Worm (Caenorhabditis elegans): ENCODE measurements around the gene R02F11.10.
A peak's percentile ranks its signal among the peaks of the same experiment; 100 is the strongest.

Gene R02F11.10

ce11 chrV:4823323-4823682 lies 34.4 kb downstream of the R02F11.10 start, which contains the start of gene adss-1:
Gene adss-1 (minus strand): TSS chrV:4823423.
- TF ChIP-seq ceh-27 (GFP tag; optimal IDR thresholded peaks at IDR 0.05), result no peak
- TF ChIP-seq F22D6.2 (tag; optimal IDR thresholded peaks at IDR 0.05), result no peak
- TF ChIP-seq dox-1 (GFP tag; IDR thresholded peaks at IDR 0.05), result no peak
- no peak for TF ChIP-seq tbp1 (GFP tag; optimal IDR thresholded peaks at IDR 0.05)
- TF ChIP-seq madf-8 (GFP tag; conservative IDR thresholded peaks at IDR 0.05), result no peak
- no peak for TF ChIP-seq ets-4 (GFP tag; optimal IDR thresholded peaks at IDR 0.05)
- TF ChIP-seq lir-1 (GFP tag; conservative IDR thresholded peaks at IDR 0.05), result no peak
- TF ChIP-seq egrh-3 (GFP tag; IDR thresholded peaks at IDR 0.05), result no peak
- no peak for TF ChIP-seq ztf-18 (tag; optimal IDR thresholded peaks at IDR 0.05)
- no peak for TF ChIP-seq egl-18 (GFP tag; IDR thresholded peaks at IDR 0.05)
- TF ChIP-seq lin-35 (GFP tag; optimal IDR thresholded peaks at IDR 0.05), result no peak
- TF ChIP-seq ceh-58 (GFP tag; IDR thresholded peaks at IDR 0.05), result no peak
- TF ChIP-seq lin-26 (GFP tag; IDR thresholded peaks at IDR 0.05), result no peak
- TF ChIP-seq rec-8 (tag; optimal IDR thresholded peaks at IDR 0.05), result no peak
- no peak for TF ChIP-seq madf-10 (tag; optimal IDR thresholded peaks at IDR 0.05)
- TF ChIP-seq F10E7.11 (tag; optimal IDR thresholded peaks at IDR 0.05), result no peak
- TF ChIP-seq pha-4 (tag; optimal IDR thresholded peaks at IDR 0.05), result no peak

- TF ChIP-seq Y95B8A.8 (GFP tag; IDR thresholded peaks at IDR 0.05) (0 out of 2 replicates have a peak, but pooled peaks have one; percentile 48), Y79H2A.3 (GFP tag; conservative IDR thresholded peaks at IDR 0.05) (no peak), D2030.7 (GFP tag; IDR thresholded peaks at IDR 0.05) (no peak), gei-17 (GFP tag; optimal IDR thresholded peaks at IDR 0.05) (peak; percentile 69), lir-1 (GFP tag; conservative IDR thresholded peaks at IDR 0.05) (no peak), tbp1 (GFP tag; optimal IDR thresholded peaks at IDR 0.05) (peak; percentile 3), snpc-1.3 (tag; optimal IDR thresholded peaks at IDR 0.05; ENCODE audit: insufficient read depth) (no peak), zfh-2 (GFP tag; conservative IDR thresholded peaks at IDR 0.05) (no peak), unc-62 (GFP tag; optimal IDR thresholded peaks at IDR 0.05) (no peak), ztf-6 (GFP tag; IDR thresholded peaks at IDR 0.05) (no peak), nfya-1 (tag; optimal IDR thresholded peaks at IDR 0.05; ENCODE audit: borderline replicate concordance, insufficient read depth) (no peak), somi-1 (GFP tag; optimal IDR thresholded peaks at IDR 0.05) (peak; percentile 57), madf-10 (tag; optimal IDR thresholded peaks at IDR 0.05) (peak; percentile 31), hrde-1 (tag; optimal IDR thresholded peaks at IDR 0.05; ENCODE audit: borderline replicate concordance) (peak; percentile 62), F52B5.7 (tag; optimal IDR thresholded peaks at IDR 0.05) (peak; percentile 74), rcor-1 (GFP tag; IDR thresholded peaks at IDR 0.05) (no peak), lsy-27 (tag; optimal IDR thresholded peaks at IDR 0.05; ENCODE audit: borderline replicate concordance, insufficient read depth) (no peak), attf-6 (GFP tag; IDR thresholded peaks at IDR 0.05) (no peak), dpl-1 (GFP tag; optimal IDR thresholded peaks at IDR 0.05) (no peak), cebp-1 (GFP tag; IDR thresholded peaks at IDR 0.05) (peak; percentile 80), cebp-1 (tag; optimal IDR thresholded peaks at IDR 0.05) (peak; percentile 96), C06A6.2 (GFP tag; conservative IDR thresholded peaks at IDR 0.05) (peak; percentile 46), lin-26 (GFP tag; IDR thresholded peaks at IDR 0.05) (peak; percentile 56), F37B4.10 (GFP tag; IDR thresholded peaks at IDR 0.05) (no peak), aptf-3 (GFP tag; IDR thresholded peaks at IDR 0.05) (peak; percentile 46; the same call in 1 of the 2 replicates), F10E7.11 (tag; optimal IDR thresholded peaks at IDR 0.05) (peak; percentile 92), mel-28 (tag; optimal IDR thresholded peaks at IDR 0.05; ENCODE audit: borderline replicate concordance) (no peak), ceh-58 (GFP tag; IDR thresholded peaks at IDR 0.05) (no peak), nfyb-1 (GFP tag; IDR thresholded peaks at IDR 0.05) (peak; percentile 85), zim-3 (tag; optimal IDR thresholded peaks at IDR 0.05) (peak; percentile 84), sptf-2 (GFP tag; optimal IDR thresholded peaks at IDR 0.05) (no peak), mxl-1 (tag; optimal IDR thresholded peaks at IDR 0.05) (no peak), let-526 (GFP tag; IDR thresholded peaks at IDR 0.05) (no peak), mcd-1 (GFP tag; IDR thresholded peaks at IDR 0.05) (peak; percentile 11; the same call in 1 of the 2 replicates)
Measured at ce11 chrV:4823683-4824391, 34.9 kb downstream of the R02F11.10 start.
